Worm (Caenorhabditis elegans) whole organism, early embryonic: ENCODE data around the gene rpl-16.

Source experiments
- B0310.2 ChIP-seq: sonication (generic microtip); optimal IDR thresholded peaks from 2 replicates; lab custom pipeline; 2016; ENCODE audit warnings: mild to moderate bottlenecking, missing genetic modification characterization, missing compliant biosample characterization
- F13C5.2 ChIP-seq: sonication (generic microtip); optimal IDR thresholded peaks from 2 replicates; lab custom pipeline; 2017; ENCODE audit warnings: mild to moderate bottlenecking, missing genetic modification characterization, inconsistent platforms, missing compliant biosample characterization
- aly-1 ChIP-seq: sonication (generic microtip); optimal IDR thresholded peaks from 2 replicates; lab custom pipeline; 2016; ENCODE audit warnings: missing genetic modification characterization, missing compliant biosample characterization
- ama-1 ChIP-seq: fragments of 150-350 bp; optimal IDR thresholded peaks from 2 replicates; lab custom pipeline; 2014
- ceh-13 ChIP-seq: fragments of 200-800 bp; sonication (Bioruptor generic); optimal IDR thresholded peaks from 2 replicates; lab custom pipeline; 2018; ENCODE audit warnings: mild to moderate bottlenecking, missing genetic modification characterization, missing compliant biosample characterization
- ceh-36 ChIP-seq: sonication (generic microtip); optimal IDR thresholded peaks from 2 replicates; lab custom pipeline; 2016; ENCODE audit warnings: missing genetic modification characterization, inconsistent platforms, missing compliant biosample characterization
- ets-7 ChIP-seq: sonication (generic microtip); optimal IDR thresholded peaks from 2 replicates; lab custom pipeline; 2016; ENCODE audit warnings: missing genotype, missing genetic modification characterization, missing compliant biosample characterization
- flt-1 ChIP-seq: fragments of 200-800 bp; sonication (Bioruptor generic); IDR thresholded peaks from 2 replicates; pipeline ENCODE4 v1.3.6; 2022; ENCODE audit warnings: missing genetic modification characterization, missing compliant biosample characterization
- hmbx-1 ChIP-seq: sonication (generic microtip); optimal IDR thresholded peaks from 2 replicates; lab custom pipeline; 2016; ENCODE audit warnings: mild to moderate bottlenecking, missing genetic modification characterization, missing compliant biosample characterization
- hmg-4 ChIP-seq: fragments of 200-800 bp; sonication (Bioruptor generic); optimal IDR thresholded peaks from 2 replicates; lab custom pipeline; 2018; ENCODE audit warnings: mild to moderate bottlenecking, missing genetic modification characterization, missing compliant biosample characterization
- hnd-1 ChIP-seq: sonication (generic microtip); optimal IDR thresholded peaks from 2 replicates; lab custom pipeline; 2016; ENCODE audit warnings: missing genetic modification characterization, missing compliant biosample characterization
- pes-1 ChIP-seq: fragments of 200-800 bp; sonication (Bioruptor generic); IDR thresholded peaks from 2 replicates; pipeline ENCODE4 v1.3.6; 2022; ENCODE audit warnings: missing genetic modification reagents, missing genetic modification characterization, missing compliant biosample characterization
- scrt-1 ChIP-seq: fragments of 200-800 bp; sonication (Bioruptor generic); IDR thresholded peaks from 2 replicates; pipeline ENCODE4 v1.3.6; 2022; ENCODE audit warnings: missing genetic modification characterization, missing compliant biosample characterization
- sea-1 ChIP-seq: fragments of 200-800 bp; sonication (Bioruptor generic); conservative IDR thresholded peaks from 2 replicates; pipeline ENCODE4 v1.3.6; 2022; ENCODE audit warnings: missing genetic modification characterization, missing compliant biosample characterization
- tbx-11 ChIP-seq: fragments of 200-800 bp; sonication (Bioruptor generic); IDR thresholded peaks from 2 replicates; pipeline ENCODE4 v1.3.6; 2022; ENCODE audit warnings: missing genetic modification characterization, missing compliant biosample characterization
- tbx-37 ChIP-seq: fragments of 200-800 bp; sonication (Bioruptor generic); conservative IDR thresholded peaks from 2 replicates; pipeline ENCODE4 v1.3.6; 2022; ENCODE audit warnings: missing genetic modification reagents, missing genetic modification characterization, missing compliant biosample characterization
- tra-4 ChIP-seq: sonication (generic microtip); optimal IDR thresholded peaks from 2 replicates; lab custom pipeline; 2017; ENCODE audit warnings: missing genetic modification characterization, missing compliant biosample characterization

Gene rpl-16

ce11 chrIII:3503286-3503685, at the start of gene rpl-16:
TSS of gene rpl-16 (minus strand) at chrIII:3503604.
- TF ChIP-seq ama-1 (lab: Kevin White, UChicago) (no peak), scrt-1 (GFP tag; lab: Robert Waterston, UW) (no peak), hnd-1 (no peak), flt-1 (GFP tag; lab: Robert Waterston, UW) (no peak)

- TF ChIP-seq ets-7 = no peak
- TF ChIP-seq tbx-11 (GFP tag; lab: Robert Waterston, UW) = no peak
- TF ChIP-seq aly-1 (tag; lab: Kevin White, UChicago) = no peak
- no peak for TF ChIP-seq hnd-1
- TF ChIP-seq flt-1 (GFP tag; lab: Robert Waterston, UW) = no peak
- no peak for TF ChIP-seq ama-1 (lab: Kevin White, UChicago)
- TF ChIP-seq ceh-36 = no peak
- TF ChIP-seq tbx-37 = no peak
- TF ChIP-seq ceh-13 (GFP tag; lab: Kevin White, UChicago) = no peak
- no peak for TF ChIP-seq scrt-1 (GFP tag; lab: Robert Waterston, UW)
- no peak for TF ChIP-seq pes-1 (GFP tag; lab: Robert Waterston, UW)
These were observed 47.0 kb upstream of the rpl-16 start for ce11 chrIII:3550364-3550763.

DNA sequence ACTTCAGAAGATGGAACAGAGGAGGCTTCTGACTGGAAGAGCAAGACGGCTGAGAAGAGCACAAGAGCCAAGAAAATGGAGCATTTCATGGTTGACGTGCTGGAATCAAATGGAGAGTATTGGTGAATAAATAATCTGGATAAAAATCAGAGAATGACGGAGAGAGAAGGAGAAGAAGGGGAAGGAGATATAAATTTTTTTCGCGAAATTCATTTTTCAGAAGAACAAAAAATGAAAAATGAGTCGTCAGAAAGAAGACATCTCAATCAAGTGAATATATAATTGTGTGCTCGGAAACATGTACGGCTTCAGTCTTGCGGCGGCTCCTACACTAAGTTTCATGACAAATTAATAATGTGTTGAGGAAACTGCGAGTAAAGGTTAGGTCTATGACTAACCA, 46.3 kb upstream of the rpl-16 start, which contains the start of gene C54C6.5:
TSS of gene C54C6.5 (minus strand) at position 101 of the 400 bp plus-strand sequence.
- no peak for TF ChIP-seq aly-1 (tag; lab: Kevin White, UChicago)
- TF ChIP-seq ama-1 (lab: Kevin White, UChicago) = no peak
- no peak for TF ChIP-seq ets-7
- no peak for TF ChIP-seq F13C5.2 (tag; lab: Kevin White, UChicago)
- TF ChIP-seq tbx-11 (GFP tag; lab: Robert Waterston, UW) = no peak
- TF ChIP-seq pes-1 (GFP tag; lab: Robert Waterston, UW) = no peak
- TF ChIP-seq tra-4 (tag; lab: Kevin White, UChicago) = no peak
- no peak for TF ChIP-seq hmg-4 (GFP tag; lab: Kevin White, UChicago)
- no peak for TF ChIP-seq sea-1
- TF ChIP-seq hmbx-1 (tag; lab: Kevin White, UChicago) = no peak
- TF ChIP-seq ceh-36 = no peak
- TF ChIP-seq ceh-13 (GFP tag; lab: Kevin White, UChicago) = no peak
- no peak for TF ChIP-seq hnd-1
- TF ChIP-seq B0310.2 (tag; lab: Kevin White, UChicago) = no peak
- TF ChIP-seq scrt-1 (GFP tag; lab: Robert Waterston, UW) = no peak

- no peak for TF ChIP-seq aly-1 (tag; lab: Kevin White, UChicago)
These were observed 44.6 kb upstream of the rpl-16 start, which contains the start of gene C54C6.11 for ce11 chrIII:3548017-3548416. TSS of gene C54C6.11 (plus strand) at chrIII:3548317.

DNA sequence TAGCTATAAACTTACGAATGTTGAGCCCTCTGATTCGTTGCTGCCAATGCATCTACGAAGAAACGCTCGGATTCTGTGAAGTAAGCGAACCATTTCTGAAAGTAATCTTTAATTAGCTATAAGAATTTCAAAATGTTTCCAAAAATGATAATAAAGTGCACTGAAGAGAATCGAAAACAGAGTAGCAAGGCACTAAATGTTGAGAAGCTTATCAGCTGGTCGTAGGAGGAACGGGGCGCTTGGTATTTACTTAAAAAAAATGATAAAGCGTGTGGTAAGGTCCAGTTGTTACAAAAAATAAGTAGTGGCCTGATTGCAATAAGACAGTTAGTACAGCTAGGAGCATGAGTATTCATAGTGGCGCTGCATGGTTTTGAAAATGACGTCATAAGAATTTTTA, 42.9 kb upstream of the rpl-16 start, which contains the start of gene C54C6.7:
TSS of gene C54C6.7 (minus strand) at position 101 of the 400 bp plus-strand sequence.
- no peak for TF ChIP-seq scrt-1 (GFP tag; lab: Robert Waterston, UW)
- no peak for TF ChIP-seq F13C5.2 (tag; lab: Kevin White, UChicago)
- no peak for TF ChIP-seq B0310.2 (tag; lab: Kevin White, UChicago)
- TF ChIP-seq hnd-1 = no peak
- TF ChIP-seq tra-4 (tag; lab: Kevin White, UChicago) = no peak
- TF ChIP-seq ama-1 (lab: Kevin White, UChicago) = no peak
- TF ChIP-seq hmg-4 (GFP tag; lab: Kevin White, UChicago) = no peak
- TF ChIP-seq aly-1 (tag; lab: Kevin White, UChicago) = no peak
- TF ChIP-seq ceh-36 = no peak
- TF ChIP-seq tbx-37 = no peak
- TF ChIP-seq sea-1 = no peak
- TF ChIP-seq ceh-13 (GFP tag; lab: Kevin White, UChicago) = no peak

DNA sequence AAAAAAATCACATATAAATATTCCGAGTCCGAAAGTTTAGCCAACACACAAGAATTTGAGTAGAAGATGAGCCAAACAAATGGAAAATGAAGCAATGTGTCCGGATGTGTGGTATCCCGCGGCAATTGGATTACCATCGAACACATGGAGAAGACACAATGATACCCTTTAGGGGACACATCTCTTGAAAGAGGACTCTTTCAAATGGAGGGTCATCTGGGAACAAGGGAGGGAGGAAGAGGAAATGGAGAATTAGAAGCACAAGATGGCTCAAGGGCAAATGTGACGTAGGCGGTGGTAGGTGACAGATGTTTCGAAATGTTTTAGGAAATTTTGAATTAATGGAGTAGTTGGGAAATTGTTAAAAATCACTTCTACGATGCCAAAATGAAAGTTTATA, 39.7 kb upstream of the rpl-16 start:
- TF ChIP-seq ceh-36 (no peak), ceh-13 (GFP tag; lab: Kevin White, UChicago) (no peak), hmg-4 (GFP tag; lab: Kevin White, UChicago) (no peak), pes-1 (GFP tag; lab: Robert Waterston, UW) (no peak), ama-1 (lab: Kevin White, UChicago) (no peak), flt-1 (GFP tag; lab: Robert Waterston, UW) (no peak)

DNA sequence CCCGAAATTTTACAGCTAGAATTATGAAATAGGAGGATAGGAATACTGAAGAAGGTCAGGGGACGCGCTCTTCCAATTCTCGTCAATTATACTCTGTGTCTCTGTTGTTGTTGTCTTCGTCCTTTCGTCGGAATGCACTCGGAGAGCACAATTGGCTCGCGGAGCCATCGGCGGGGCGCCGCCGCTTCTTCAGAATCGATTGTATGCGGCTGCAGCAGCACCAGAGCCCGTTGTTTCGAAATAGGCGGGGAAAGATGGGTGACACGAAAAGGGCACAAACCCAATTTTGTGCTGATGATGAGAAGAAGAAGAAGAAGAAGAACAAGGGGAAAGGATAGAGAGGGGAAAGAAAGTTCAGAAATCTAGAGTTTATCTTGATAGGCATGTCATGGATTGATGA, 38.7 kb upstream of the rpl-16 start:
- TF ChIP-seq ceh-36 (no peak), tbx-11 (GFP tag; lab: Robert Waterston, UW) (no peak), ceh-13 (GFP tag; lab: Kevin White, UChicago) (no peak), hmbx-1 (tag; lab: Kevin White, UChicago) (no peak), sea-1 (no peak), B0310.2 (tag; lab: Kevin White, UChicago) (no peak), F13C5.2 (tag; lab: Kevin White, UChicago) (no peak), hmg-4 (GFP tag; lab: Kevin White, UChicago) (no peak)

ce11 chrIII:3541539-3541938, 38.1 kb upstream of the rpl-16 start, which contains the start of gene ben-1:
TSS of gene ben-1 (minus strand) at chrIII:3541639.
- TF ChIP-seq F13C5.2 (tag; lab: Kevin White, UChicago) (no peak), ceh-13 (GFP tag; lab: Kevin White, UChicago) (no peak), tbx-11 (GFP tag; lab: Robert Waterston, UW) (no peak), flt-1 (GFP tag; lab: Robert Waterston, UW) (no peak), scrt-1 (GFP tag; lab: Robert Waterston, UW) (no peak), ets-7 (no peak), hnd-1 (no peak), aly-1 (tag; lab: Kevin White, UChicago) (no peak), tra-4 (tag; lab: Kevin White, UChicago) (no peak), B0310.2 (tag; lab: Kevin White, UChicago) (no peak), hmg-4 (GFP tag; lab: Kevin White, UChicago) (no peak), ama-1 (lab: Kevin White, UChicago) (no peak), tbx-37 (no peak), ceh-36 (no peak)
